Worm (Caenorhabditis elegans): ENCODE data around the gene C23G10.11.

C23G10.11 gene

ce11 chrIII:6215476-6215875 lies at the start of gene C23G10.11:
TSS of gene C23G10.11 (minus strand) at chrIII:6215576.
- TF ChIP-seq unc-62 (GFP tag; optimal IDR thresholded peaks at IDR 0.05) = no peak

- TF ChIP-seq unc-62 (GFP tag; optimal IDR thresholded peaks at IDR 0.05) = no peak
Observed at ce11 chrIII:6264447-6264846, 49.1 kb upstream of the C23G10.11 start, which contains the start of gene srg-5. TSS of gene srg-5 (minus strand) at chrIII:6264547.

DNA sequence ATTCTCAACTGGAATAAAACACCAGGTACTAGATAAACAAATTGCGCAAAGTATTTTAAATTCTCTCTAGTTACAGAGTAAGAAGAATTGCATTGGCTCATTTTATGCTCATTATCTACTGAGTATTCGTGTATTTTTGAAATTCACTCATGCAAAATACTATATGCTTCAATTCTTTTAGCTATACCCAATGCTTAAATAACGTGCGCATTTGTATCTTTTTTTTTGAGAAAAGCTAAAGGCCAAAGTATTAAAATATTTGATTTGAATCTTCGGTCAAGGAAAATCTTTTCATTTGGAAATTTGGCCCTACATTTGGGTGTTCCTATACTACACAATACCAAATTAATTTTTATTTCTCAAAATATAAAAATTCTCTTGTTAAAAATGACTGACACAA lies 46.6 kb upstream of the C23G10.11 start, which contains the start of gene srg-4:
Gene srg-4 (minus strand): TSS at position 101 of the 400 bp plus-strand sequence.
- TF ChIP-seq unc-62 (GFP tag; optimal IDR thresholded peaks at IDR 0.05) = no peak

DNA sequence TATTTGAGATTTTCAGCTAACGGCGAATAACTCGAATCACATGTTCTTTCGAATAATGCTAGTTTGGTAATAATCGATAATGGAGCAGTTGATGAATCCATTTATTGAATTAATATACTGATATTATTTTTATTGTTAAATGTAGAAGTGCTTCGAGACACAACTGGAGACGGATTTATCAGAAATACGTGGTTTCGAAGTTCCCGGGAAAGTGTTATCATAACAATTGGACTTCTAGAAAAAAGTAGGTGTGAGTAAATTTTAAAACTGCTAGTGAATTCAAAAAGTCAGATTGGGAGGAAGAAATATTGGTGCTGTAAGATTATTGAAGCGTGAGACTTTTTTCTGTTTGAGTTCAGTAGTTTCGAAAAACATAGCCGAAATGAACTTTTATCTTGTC lies 44.7 kb upstream of the C23G10.11 start, which contains the start of gene srg-2:
Gene srg-2 (minus strand): TSS at position 101 of the 400 bp plus-strand sequence.
- TF ChIP-seq unc-62 (GFP tag; optimal IDR thresholded peaks at IDR 0.05) = no peak

DNA sequence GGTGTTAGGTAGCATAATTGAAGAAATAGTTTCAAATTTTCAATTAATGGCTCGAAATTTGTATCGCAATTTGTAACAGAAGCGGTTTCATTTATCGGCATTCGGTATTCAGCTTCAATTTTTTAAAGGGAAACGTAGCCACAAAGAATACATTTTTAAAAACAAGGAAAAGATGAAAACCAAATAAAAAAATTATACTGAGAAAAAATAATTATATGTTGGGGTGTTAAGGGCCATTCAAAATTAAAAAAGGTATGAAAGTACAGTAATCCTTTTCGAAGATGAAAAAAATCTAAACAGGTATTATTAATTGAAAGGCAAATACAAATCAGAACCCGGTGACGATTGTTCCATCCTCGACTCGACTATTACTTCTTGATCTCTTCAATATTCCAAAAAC lies 42.9 kb upstream of the C23G10.11 start, which contains the start of gene srg-1:
Gene srg-1 (minus strand): TSS at position 101 of the 400 bp plus-strand sequence.
- TF ChIP-seq unc-62 (GFP tag; optimal IDR thresholded peaks at IDR 0.05) = no peak

ce11 chrIII:6256675-6257074 lies 41.3 kb upstream of the C23G10.11 start, which contains the start of gene srg-9:
TSS of gene srg-9 (minus strand) at chrIII:6256775.
- TF ChIP-seq unc-62 (GFP tag; optimal IDR thresholded peaks at IDR 0.05) = no peak

ce11 chrIII:6254737-6255136 lies 39.4 kb upstream of the C23G10.11 start, which contains the start of gene srg-8:
TSS of gene srg-8 (minus strand) at chrIII:6254837.
- no peak for TF ChIP-seq unc-62 (GFP tag; optimal IDR thresholded peaks at IDR 0.05)

DNA sequence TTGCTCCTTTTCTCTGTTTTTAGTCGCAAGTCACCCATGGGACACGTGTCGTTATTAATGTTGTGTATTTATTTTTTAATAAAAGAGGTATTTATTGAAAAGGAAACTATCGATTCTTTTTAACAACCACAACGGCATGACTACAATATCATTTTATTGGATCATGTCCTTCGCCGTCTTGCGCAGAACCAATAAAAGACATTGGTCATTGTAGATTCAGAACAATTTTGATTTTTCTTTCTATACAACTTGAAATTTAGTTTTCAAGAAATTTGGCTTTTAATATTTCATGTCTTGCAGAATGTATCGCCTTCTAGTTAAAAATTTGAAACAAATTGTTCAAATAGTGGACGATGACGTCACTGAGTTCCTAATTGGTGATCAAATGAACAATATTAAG lies 36.1 kb upstream of the C23G10.11 start, which contains the start of gene amdh-1:
Gene amdh-1 (plus strand): TSS at position 301 of the 400 bp plus-strand sequence.
- no peak for TF ChIP-seq unc-62 (GFP tag; optimal IDR thresholded peaks at IDR 0.05)

DNA sequence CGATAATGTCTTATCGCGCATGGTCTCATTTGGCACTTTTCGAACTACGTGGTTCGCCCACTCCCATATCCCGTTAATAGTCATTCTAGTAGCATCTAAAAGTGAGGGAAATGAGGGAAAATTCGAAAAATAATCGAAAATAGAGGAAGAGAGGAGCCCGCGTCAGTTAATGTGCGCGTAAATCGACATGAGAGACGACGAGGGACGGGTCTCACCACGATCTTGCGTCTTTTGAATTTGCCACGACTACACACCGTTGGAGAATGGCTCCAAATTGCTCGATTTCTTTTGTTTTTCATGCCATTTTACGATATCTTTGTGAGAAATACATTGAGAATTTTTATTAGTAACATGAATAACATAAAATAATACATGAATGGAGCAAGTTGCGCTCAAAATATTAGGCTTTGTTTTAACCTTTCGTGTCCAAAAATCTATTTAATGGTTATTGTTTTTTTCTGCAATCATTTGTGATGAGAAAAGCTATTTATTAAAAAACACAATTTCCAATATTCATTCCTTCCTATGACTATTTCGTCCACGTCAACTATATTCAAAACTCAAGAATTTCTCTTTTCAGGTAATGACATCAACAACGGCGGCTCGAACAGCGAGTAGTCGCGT lies 32.8 kb upstream of the C23G10.11 start, which contains the start of the genes gen-1 and stt-3:
Gene gen-1 (minus strand): TSS at position 95 of the 624 bp plus-strand sequence.
Gene stt-3 (plus strand): TSS at position 574 of the 624 bp plus-strand sequence.
- TF ChIP-seq unc-62 (GFP tag; optimal IDR thresholded peaks at IDR 0.05) = no peak

ce11 chrIII:6245728-6246127 lies 30.4 kb upstream of the C23G10.11 start, which contains the start of gene bcas-2:
TSS of gene bcas-2 (minus strand) at chrIII:6245828.
- TF ChIP-seq unc-62 (GFP tag; optimal IDR thresholded peaks at IDR 0.05) = no peak

ce11 chrIII:6240528-6240927 lies 25.2 kb upstream of the C23G10.11 start, which contains the start of gene T12A2.3:
TSS of gene T12A2.3 (plus strand) at chrIII:6240828.
- TF ChIP-seq unc-62 (GFP tag; optimal IDR thresholded peaks at IDR 0.05) = no peak

- TF ChIP-seq unc-62 (GFP tag; optimal IDR thresholded peaks at IDR 0.05) = no peak
Observed at ce11 chrIII:6236649-6237048, 21.3 kb upstream of the C23G10.11 start, which contains the start of gene T12A2.21. TSS of gene T12A2.21 (minus strand) at chrIII:6236749.

DNA sequence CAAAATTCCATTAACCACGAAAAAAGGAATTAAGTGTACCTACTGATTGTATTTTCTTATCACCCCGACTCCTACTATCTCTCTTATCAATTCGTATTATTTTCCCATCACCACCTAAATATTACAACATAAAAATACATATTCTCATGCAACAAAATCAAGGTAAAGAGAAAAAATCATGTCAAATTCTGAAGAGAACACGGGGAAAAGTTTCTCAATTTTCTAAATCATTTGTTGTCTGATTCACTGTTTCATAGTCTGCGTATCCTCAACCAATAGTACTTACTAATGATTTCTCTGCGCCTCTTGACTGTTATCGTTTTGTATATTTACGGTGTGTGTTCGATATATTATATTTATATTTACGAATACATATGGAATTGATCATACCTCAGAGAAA lies 16.5 kb upstream of the C23G10.11 start:
- TF ChIP-seq unc-62 (GFP tag; optimal IDR thresholded peaks at IDR 0.05) = no peak

DNA sequence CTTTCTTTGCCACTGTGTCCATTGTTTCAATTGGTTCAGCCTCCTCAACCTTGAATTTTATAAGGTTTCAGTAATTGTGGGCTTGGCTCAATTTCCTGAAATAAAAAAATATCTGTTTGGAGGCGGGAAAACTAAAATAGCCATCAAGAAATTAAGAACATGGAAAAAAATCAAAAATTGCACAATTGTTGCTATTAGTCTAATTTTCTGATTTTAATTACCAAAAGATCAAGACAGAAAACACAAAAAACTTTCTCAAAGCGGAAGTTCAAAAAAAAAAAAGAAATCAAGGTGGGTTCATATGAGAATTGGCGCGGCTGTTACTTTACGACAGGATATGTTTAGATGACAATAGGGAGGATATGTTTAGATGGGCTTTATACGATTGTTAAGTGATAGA lies 15.5 kb upstream of the C23G10.11 start, which contains the start of gene esyt-2:
Gene esyt-2 (minus strand): TSS at position 101 of the 400 bp plus-strand sequence.
- TF ChIP-seq unc-62 (GFP tag; optimal IDR thresholded peaks at IDR 0.05) = no peak

DNA sequence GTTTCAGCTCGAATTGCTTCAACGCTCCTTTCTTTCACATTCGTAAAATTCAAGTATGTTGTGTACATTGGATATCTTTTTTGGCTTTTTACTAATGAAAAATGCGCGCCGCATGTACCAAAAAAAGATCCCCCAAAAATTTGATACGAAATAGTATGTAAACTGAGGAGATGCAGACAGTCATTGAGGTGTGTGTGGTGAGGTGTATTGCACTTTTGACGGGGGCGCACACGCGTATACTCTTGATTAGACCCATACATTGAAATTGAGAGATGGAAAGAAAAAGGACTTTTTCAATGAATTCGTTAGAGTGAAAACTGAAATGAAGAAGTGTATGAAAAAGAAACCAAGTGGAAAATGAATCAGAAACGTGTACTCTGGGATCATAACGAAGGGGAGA lies 6.0 kb upstream of the C23G10.11 start:
- TF ChIP-seq unc-62 (GFP tag; optimal IDR thresholded peaks at IDR 0.05) = no peak

- no peak for TF ChIP-seq unc-62 (GFP tag; optimal IDR thresholded peaks at IDR 0.05)
Observed at ce11 chrIII:6216833-6217466, 1.6 kb upstream of the C23G10.11 start, which contains the start of gene hot-4. TSS of gene hot-4 (plus strand) at chrIII:6217416.
